Worm (Caenorhabditis elegans) whole organism, mixed stage, embryonic: Measurements from ENCODE around the gene pycr-1.

Experiments used
- M03D4.4 ChIP-seq: sonication (generic microtip); optimal IDR thresholded peaks from 2 replicates; lab custom pipeline; 2017; ENCODE audit warnings: mild to moderate bottlenecking, missing genetic modification characterization, missing compliant biosample characterization
- bed-3 ChIP-seq: fragments of 200-800 bp; sonication (Bioruptor generic); optimal IDR thresholded peaks from 3 replicates; lab custom pipeline; 2018; ENCODE audit warnings: mild to moderate bottlenecking, missing genetic modification characterization, moderate library complexity, missing compliant biosample characterization
- blmp-1 ChIP-seq: fragments of 150-350 bp; optimal IDR thresholded peaks from 2 replicates; lab custom pipeline; 2014; ENCODE audit warnings: missing biosample characterization, missing genetic modification characterization
- elt-1 ChIP-seq: sonication (generic microtip); optimal IDR thresholded peaks from 2 replicates; lab custom pipeline; 2017; ENCODE audit warnings: missing genetic modification characterization, mild to moderate bottlenecking, missing compliant biosample characterization, antibody characterized with exemption, moderate library complexity, borderline replicate concordance; ENCODE audit not compliant: insufficient read depth
- lin-13 ChIP-seq: fragments of 150-350 bp; optimal IDR thresholded peaks from 2 replicates; lab custom pipeline; 2014; ENCODE audit warnings: missing biosample characterization, missing genetic modification characterization
- lsy-2 ChIP-seq: fragments of 150-350 bp; optimal IDR thresholded peaks from 2 replicates; lab custom pipeline; 2014; ENCODE audit warnings: missing biosample characterization, missing genetic modification characterization
- nhr-28 ChIP-seq: fragments of 150-350 bp; optimal IDR thresholded peaks from 2 replicates; lab custom pipeline; 2014; ENCODE audit warnings: missing biosample characterization, missing genetic modification characterization
- nhr-76 ChIP-seq: sonication (generic microtip); optimal IDR thresholded peaks from 2 replicates; lab custom pipeline; 2017; ENCODE audit warnings: missing biosample characterization, missing genetic modification characterization
- pha-4 ChIP-seq: fragments of 150-350 bp; optimal IDR thresholded peaks from 2 replicates; lab custom pipeline; 2018; ENCODE audit warnings: missing biosample characterization, missing genetic modification reagents, missing genetic modification characterization
- snpc-4 ChIP-seq: fragments of 150-350 bp; optimal IDR thresholded peaks from 2 replicates; lab custom pipeline; 2014; ENCODE audit warnings: missing biosample characterization, missing genetic modification characterization
- unc-39 ChIP-seq: fragments of 150-350 bp; optimal IDR thresholded peaks from 2 replicates; lab custom pipeline; 2014; ENCODE audit warnings: missing biosample characterization, missing genetic modification characterization
- unc-62 ChIP-seq: fragments of 150-350 bp; optimal IDR thresholded peaks from 2 replicates; lab custom pipeline; 2014; ENCODE audit warnings: missing biosample characterization, missing genetic modification reagents, missing genetic modification characterization

- TF ChIP-seq nhr-28 (tag; lab: Kevin White, UChicago) (no peak), lin-13 (tag; lab: Kevin White, UChicago) (no peak), unc-39 (tag; lab: Kevin White, UChicago) (no peak), bed-3 (no peak), elt-1 (tag; lab: Kevin White, UChicago) (no peak), snpc-4 (no peak), blmp-1 (no peak), nhr-76 (tag; lab: Kevin White, UChicago) (no peak), lsy-2 (tag; lab: Kevin White, UChicago) (no peak), unc-62 (GFP tag; lab: Kevin White, UChicago) (no peak), pha-4 (tag; lab: Kevin White, UChicago) (no peak), M03D4.4 (no peak)
Measured at ce11 chrX:12176873-12177293, 30.3 kb downstream of the pycr-1 start.
